Fruit fly (Drosophila melanogaster): ENCODE results near the gene CG46317.

dm6 chrX:14237873-14238394, 23.1 kb upstream of the CG46317 start, which contains the start of the genes Fbxl4 and Dus2:
- TF ChIP-seq insv (optimal IDR thresholded peaks at IDR 0.05) (no peak), psq (optimal IDR thresholded peaks at IDR 0.05) (no peak), ttk (optimal IDR thresholded peaks at IDR 0.05) (no peak)

Measured in Kc167 (cell line).